Worm (Caenorhabditis elegans) whole organism, late embryonic: ENCODE results near the gene nhr-72.

Experiments
- T23F11.4 ChIP-seq: fragments of 200-800 bp; sonication (Bioruptor generic); optimal IDR thresholded peaks from 2 replicates; lab custom pipeline; 2018; ENCODE audit warnings: mild to moderate bottlenecking, missing genetic modification characterization, missing compliant biosample characterization
- ceh-2 ChIP-seq: sonication (generic microtip); optimal IDR thresholded peaks from 2 replicates; lab custom pipeline; 2016; ENCODE audit warnings: missing genotype, missing genetic modification characterization, missing compliant biosample characterization
- ceh-31 ChIP-seq: sonication (generic microtip); optimal IDR thresholded peaks from 2 replicates; lab custom pipeline; 2016; ENCODE audit warnings: missing genetic modification characterization, missing compliant biosample characterization
- eyg-1 ChIP-seq: sonication (generic microtip); optimal IDR thresholded peaks from 2 replicates; lab custom pipeline; 2016; ENCODE audit warnings: missing genotype, missing genetic modification characterization, missing compliant biosample characterization
- fkh-10 ChIP-seq: fragments of 150-350 bp; optimal IDR thresholded peaks from 2 replicates; lab custom pipeline; 2014; ENCODE audit warnings: missing biosample characterization, missing genetic modification reagents, missing genetic modification characterization
- nhr-11 ChIP-seq: fragments of 150-350 bp; optimal IDR thresholded peaks from 2 replicates; lab custom pipeline; 2014; ENCODE audit warnings: missing biosample characterization, missing genetic modification characterization
- sdc-2 ChIP-seq: sonication (generic microtip); optimal IDR thresholded peaks from 2 replicates; lab custom pipeline; 2016; ENCODE audit warnings: missing genotype, missing genetic modification characterization, missing compliant biosample characterization
- sox-4 ChIP-seq: sonication (generic microtip); optimal IDR thresholded peaks from 2 replicates; lab custom pipeline; 2017; ENCODE audit warnings: mild to moderate bottlenecking, missing genetic modification characterization, inconsistent platforms, missing compliant biosample characterization
- syd-9 ChIP-seq: sonication (generic microtip); optimal IDR thresholded peaks from 2 replicates; lab custom pipeline; 2016; ENCODE audit warnings: mild to moderate bottlenecking, missing genetic modification characterization, moderate library complexity, missing compliant biosample characterization
- unc-86 ChIP-seq: sonication (generic microtip); optimal IDR thresholded peaks from 2 replicates; lab custom pipeline; 2016; ENCODE audit warnings: missing genetic modification characterization, missing compliant biosample characterization

DNA sequence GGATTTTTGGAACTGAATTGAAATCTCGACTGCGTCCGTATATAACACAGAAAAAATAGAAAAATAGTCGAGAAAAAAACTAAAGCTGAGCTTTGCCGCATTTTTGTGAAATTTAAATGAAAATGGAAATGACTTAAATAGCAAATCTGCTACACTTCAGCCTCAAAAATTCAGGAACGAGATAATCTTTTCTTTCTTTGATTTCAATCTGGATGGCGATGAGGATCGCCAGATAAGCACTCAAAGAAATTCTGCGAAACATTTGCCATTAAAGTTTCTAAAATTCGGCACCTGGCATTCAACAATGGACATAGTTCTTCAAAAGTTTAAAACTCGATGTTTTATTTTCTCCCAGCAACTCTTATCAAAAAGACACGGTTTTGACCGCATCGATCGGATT is 7.2 kb downstream of the nhr-72 start, which contains the start of the genes C17A2.7 and C17A2.3:
- TF ChIP-seq ceh-2 (tag; lab: Kevin White, UChicago) (no peak), unc-86 (tag; lab: Kevin White, UChicago) (no peak), syd-9 (tag; lab: Kevin White, UChicago) (no peak), sdc-2 (tag; lab: Kevin White, UChicago) (no peak), ceh-31 (tag; lab: Kevin White, UChicago) (no peak), nhr-11 (tag; lab: Kevin White, UChicago) (no peak), eyg-1 (tag; lab: Kevin White, UChicago) (no peak), fkh-10 (GFP tag; lab: Kevin White, UChicago) (no peak), sox-4 (tag; lab: Kevin White, UChicago) (no peak), T23F11.4 (GFP tag; lab: Kevin White, UChicago) (no peak)
